Fruit fly (Drosophila melanogaster): Measurements from ENCODE around the gene CG2258.

Gene CG2258

dm6 chrX:8143537-8143936, 41.6 kb upstream of the CG2258 start, which contains the start of gene CG17982 (continued):
- TF ChIP-seq Drgx (GFP tag; IDR thresholded peaks at IDR 0.05): peak; percentile 89
- peak; percentile 78 for TF ChIP-seq CG13775 (GFP tag; optimal IDR thresholded peaks at IDR 0.05)
- TF ChIP-seq trem (tag; optimal IDR thresholded peaks at IDR 0.05): peak; percentile 64
- TF ChIP-seq CG15514 (GFP tag; optimal IDR thresholded peaks at IDR 0.05): peak; percentile 93
- no peak for TF ChIP-seq Hmr (GFP tag; optimal IDR thresholded peaks at IDR 0.05)
- TF ChIP-seq ranshi (GFP tag; IDR thresholded peaks at IDR 0.05): peak; percentile 82
- peak; percentile 86 for TF ChIP-seq CG30403 (GFP tag; optimal IDR thresholded peaks at IDR 0.05)
- TF ChIP-seq CG10565 (GFP tag; optimal IDR thresholded peaks at IDR 0.05): peak; percentile 19
- peak; percentile 76 for TF ChIP-seq CG9609 (GFP tag; optimal IDR thresholded peaks at IDR 0.05)
- TF ChIP-seq CG31441 (GFP tag; IDR thresholded peaks at IDR 0.05): peak; percentile 80
- TF ChIP-seq sr (GFP tag; IDR thresholded peaks at IDR 0.05): no peak
- TF ChIP-seq ac (GFP tag; optimal IDR thresholded peaks at IDR 0.05): peak; percentile 5
- peak; percentile 87 for TF ChIP-seq CG18599 (GFP tag; optimal IDR thresholded peaks at IDR 0.05)
- peak; percentile 79 for TF ChIP-seq CG11456 (GFP tag; IDR thresholded peaks at IDR 0.05)
- TF ChIP-seq CG1024 (GFP tag; IDR thresholded peaks at IDR 0.05): 0 out of 2 replicates have a peak, but pooled peaks have one; percentile 27
- TF ChIP-seq pfk (GFP tag; optimal IDR thresholded peaks at IDR 0.05): peak; percentile 27
- peak; percentile 11 for TF ChIP-seq Sry-β (GFP tag; optimal IDR thresholded peaks at IDR 0.05)
- peak; percentile 80 for TF ChIP-seq CG32767 (GFP tag; IDR thresholded peaks at IDR 0.05)
- TF ChIP-seq CG10321 (GFP tag; IDR thresholded peaks at IDR 0.05): no peak
- TF ChIP-seq PHDP (tag; optimal IDR thresholded peaks at IDR 0.05): peak; percentile 90
- TF ChIP-seq scrt (GFP tag; optimal IDR thresholded peaks at IDR 0.05): peak; percentile 71
- no peak for TF ChIP-seq ato (GFP tag; IDR thresholded peaks at IDR 0.05; ENCODE audit: partially characterized antibody)
- TF ChIP-seq CG9932 (GFP tag; IDR thresholded peaks at IDR 0.05): peak; percentile 83
- no peak for TF ChIP-seq eve (GFP tag; optimal IDR thresholded peaks at IDR 0.05)
- TF ChIP-seq CG1602 (GFP tag; optimal IDR thresholded peaks at IDR 0.05): peak; percentile 68
- peak; percentile 68 to 81 for TF ChIP-seq chif (GFP tag; optimal IDR thresholded peaks at IDR 0.05)
- TF ChIP-seq ash1 (GFP tag; optimal IDR thresholded peaks at IDR 0.05): peak; percentile 40
- no peak for TF ChIP-seq HmgD (GFP tag; optimal IDR thresholded peaks at IDR 0.05)
- TF ChIP-seq nerfin-1 (tag; optimal IDR thresholded peaks at IDR 0.05): peak; percentile 81
- TF ChIP-seq gt (GFP tag; IDR thresholded peaks at IDR 0.05): no peak
- peak; percentile 57 for TF ChIP-seq Taf1 (GFP tag; IDR thresholded peaks at IDR 0.05)
- TF ChIP-seq Xbp1 (GFP tag; optimal IDR thresholded peaks at IDR 0.05): peak; percentile 88
- TF ChIP-seq Dek (tag; optimal IDR thresholded peaks at IDR 0.05): peak; percentile 79
- peak; percentile 88 for TF ChIP-seq Side (GFP tag; optimal IDR thresholded peaks at IDR 0.05)
- TF ChIP-seq CG7372 (GFP tag; IDR thresholded peaks at IDR 0.05): peak; percentile 62
- peak; percentile 43 for TF ChIP-seq CG6854 (GFP tag; optimal IDR thresholded peaks at IDR 0.05)
- peak; percentile 58 for TF ChIP-seq CG2875 (GFP tag; optimal IDR thresholded peaks at IDR 0.05)
- TF ChIP-seq Ssrp (tag; optimal IDR thresholded peaks at IDR 0.05): peak; percentile 77
- TF ChIP-seq CG17568 (GFP tag; optimal IDR thresholded peaks at IDR 0.05): no peak
- TF ChIP-seq kni (GFP tag; optimal IDR thresholded peaks at IDR 0.05): peak; percentile 75
- no peak for TF ChIP-seq hkb (optimal IDR thresholded peaks at IDR 0.05)
- peak; percentile 88 for TF ChIP-seq hkb (GFP tag; IDR thresholded peaks at IDR 0.05)
- TF ChIP-seq bab2 (GFP tag; optimal IDR thresholded peaks at IDR 0.05): peak; percentile 89
- TF ChIP-seq Six4 (GFP tag; optimal IDR thresholded peaks at IDR 0.05): peak; percentile 82
- peak; percentile 65 for TF ChIP-seq Max (GFP tag; optimal IDR thresholded peaks at IDR 0.05)
- peak; percentile 73 for TF ChIP-seq odd (GFP tag; optimal IDR thresholded peaks at IDR 0.05)
- TF ChIP-seq CG33557 (GFP tag; optimal IDR thresholded peaks at IDR 0.05): peak; percentile 81
- peak; percentile 74 for TF ChIP-seq stc (GFP tag; IDR thresholded peaks at IDR 0.05)
- peak; percentile 73 for TF ChIP-seq btn (GFP tag; optimal IDR thresholded peaks at IDR 0.05)
- peak; percentile 73 for TF ChIP-seq sisA (GFP tag; IDR thresholded peaks at IDR 0.05)
- peak; percentile 81 for TF ChIP-seq CG11695 (GFP tag; IDR thresholded peaks at IDR 0.05)

All from whole organism, embryonic.